Fruit fly (Drosophila melanogaster): ENCODE measurements around the gene Cftr.
A peak's percentile ranks its signal among the peaks of the same experiment; 100 is the strongest.

Gene Cftr

DNA sequence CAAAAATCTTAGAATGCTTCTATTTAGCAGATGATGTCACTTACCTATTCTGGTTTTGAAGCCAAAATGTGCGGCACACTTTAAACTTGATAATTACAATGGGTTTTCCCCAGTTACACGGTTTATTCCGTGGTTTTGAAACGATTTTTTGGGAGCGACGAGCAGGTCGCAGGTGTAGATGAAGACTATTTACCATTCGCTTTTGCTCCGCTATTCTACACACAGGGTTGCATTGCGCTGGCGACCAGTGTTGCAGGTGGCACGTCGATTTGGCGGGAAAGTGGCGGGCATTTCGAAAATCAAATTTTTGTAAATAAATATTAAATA lies 38.9 kb upstream of the Cftr start, which contains the start of gene REPTOR (continued):
- TF ChIP-seq NC2α (GFP tag; optimal IDR thresholded peaks at IDR 0.05): no peak
- peak; percentile 10 for TF ChIP-seq nmo (GFP tag; optimal IDR thresholded peaks at IDR 0.05)
- TF ChIP-seq CG12391 (tag; optimal IDR thresholded peaks at IDR 0.05): peak; percentile 44
- no peak for TF ChIP-seq shn (GFP tag; optimal IDR thresholded peaks at IDR 0.05)
- peak; percentile 24 for TF ChIP-seq CG9797 (GFP tag; optimal IDR thresholded peaks at IDR 0.05)
- peak; percentile 12 for TF ChIP-seq CG6683 (GFP tag; optimal IDR thresholded peaks at IDR 0.05)
- TF ChIP-seq CG30431 (GFP tag; optimal IDR thresholded peaks at IDR 0.05): no peak
- peak; percentile 31 for TF ChIP-seq CG15011 (GFP tag; optimal IDR thresholded peaks at IDR 0.05)
- TF ChIP-seq Camta (GFP tag; optimal IDR thresholded peaks at IDR 0.05): no peak
- peak; percentile 67 for TF ChIP-seq CG15514 (GFP tag; optimal IDR thresholded peaks at IDR 0.05)
- no peak for TF ChIP-seq CG3163 (GFP tag; optimal IDR thresholded peaks at IDR 0.05)
- peak; percentile 60 for TF ChIP-seq CG12659 (GFP tag; optimal IDR thresholded peaks at IDR 0.05)
- peak; percentile 5 for TF ChIP-seq CG30020 (tag; optimal IDR thresholded peaks at IDR 0.05)
- TF ChIP-seq CoRest (tag; optimal IDR thresholded peaks at IDR 0.05): peak; percentile 11
- TF ChIP-seq Hsf (GFP tag; optimal IDR thresholded peaks at IDR 0.05): no peak
- peak; percentile 40 for TF ChIP-seq CG17385 (GFP tag; optimal IDR thresholded peaks at IDR 0.05)
- no peak for TF ChIP-seq usp (GFP tag; optimal IDR thresholded peaks at IDR 0.05)
- no peak for TF ChIP-seq sqz (GFP tag; optimal IDR thresholded peaks at IDR 0.05)
- no peak for TF ChIP-seq toy (GFP tag; IDR thresholded peaks at IDR 0.05)
- TF ChIP-seq btn (GFP tag; optimal IDR thresholded peaks at IDR 0.05): no peak
- TF ChIP-seq CG1529 (GFP tag; optimal IDR thresholded peaks at IDR 0.05): peak; percentile 40
- no peak for TF ChIP-seq zen (tag; optimal IDR thresholded peaks at IDR 0.05)
- peak; percentile 63 for TF ChIP-seq CG17186 (GFP tag; optimal IDR thresholded peaks at IDR 0.05)
- TF ChIP-seq Atf-2 (GFP tag; optimal IDR thresholded peaks at IDR 0.05): no peak
- no peak for TF ChIP-seq dmrt99B (tag; optimal IDR thresholded peaks at IDR 0.05)
- no peak for TF ChIP-seq sens-2 (GFP tag; IDR thresholded peaks at IDR 0.05)
- TF ChIP-seq mirr (GFP tag; optimal IDR thresholded peaks at IDR 0.05): peak; percentile 3
- TF ChIP-seq lilli (GFP tag; optimal IDR thresholded peaks at IDR 0.05): peak; percentile 5
- no peak for TF ChIP-seq bowl (GFP tag; IDR thresholded peaks at IDR 0.05)
- TF ChIP-seq Nf-YA (GFP tag; IDR thresholded peaks at IDR 0.05): no peak
- TF ChIP-seq CG13775 (GFP tag; optimal IDR thresholded peaks at IDR 0.05): no peak
- no peak for TF ChIP-seq CG9876 (GFP tag; optimal IDR thresholded peaks at IDR 0.05)
- TF ChIP-seq Pdp1 (GFP tag; optimal IDR thresholded peaks at IDR 0.05): peak in 1 of 2 experiments; percentile 29
- no peak for TF ChIP-seq ase (GFP tag; IDR thresholded peaks at IDR 0.05)
- TF ChIP-seq CG3281 (GFP tag; optimal IDR thresholded peaks at IDR 0.05): peak; percentile 45
- TF ChIP-seq fd3F (GFP tag; optimal IDR thresholded peaks at IDR 0.05): no peak
- no peak for TF ChIP-seq ara (GFP tag; IDR thresholded peaks at IDR 0.05)
- no peak for TF ChIP-seq H2.0 (GFP tag; IDR thresholded peaks at IDR 0.05)
- peak; percentile 45 for TF ChIP-seq gcm2 (GFP tag; optimal IDR thresholded peaks at IDR 0.05)
- peak; percentile 21 for TF ChIP-seq CG33557 (GFP tag; optimal IDR thresholded peaks at IDR 0.05)
- TF ChIP-seq lbe (GFP tag; optimal IDR thresholded peaks at IDR 0.05): peak; percentile 53
- TF ChIP-seq Lhr (GFP tag; optimal IDR thresholded peaks at IDR 0.05): peak; percentile 59
- TF ChIP-seq corto (GFP tag; optimal IDR thresholded peaks at IDR 0.05): no peak
- no peak for TF ChIP-seq CG9727 (GFP tag; optimal IDR thresholded peaks at IDR 0.05)
- TF ChIP-seq CG9609 (GFP tag; optimal IDR thresholded peaks at IDR 0.05): no peak
- peak; percentile 4 for TF ChIP-seq wek (GFP tag; optimal IDR thresholded peaks at IDR 0.05)
- no peak for TF ChIP-seq ham (GFP tag; IDR thresholded peaks at IDR 0.05)
- no peak for TF ChIP-seq CG32767 (GFP tag; IDR thresholded peaks at IDR 0.05)
- TF ChIP-seq Asciz (GFP tag; optimal IDR thresholded peaks at IDR 0.05): peak; percentile 35
- peak; percentile 38 for TF ChIP-seq sd (tag; optimal IDR thresholded peaks at IDR 0.05)
- TF ChIP-seq run (tag; optimal IDR thresholded peaks at IDR 0.05): peak; percentile 42
- TF ChIP-seq chn (GFP tag; optimal IDR thresholded peaks at IDR 0.05): peak; percentile 12
